Fruit fly (Drosophila melanogaster) whole organism, pupa: ENCODE results near the gene CG13102.

Source experiments
- CG10348 ChIP-seq: fragments of 200-800 bp; sonication (Bioruptor generic); IDR thresholded peaks from 2 replicates; pipeline ENCODE4 v1.3.6; 2022; ENCODE audit warnings: missing biosample characterization, missing genetic modification characterization
- CG12605 ChIP-seq: fragments of 200-800 bp; sonication (Bioruptor generic); IDR thresholded peaks from 2 replicates; pipeline ENCODE4 v1.3.6; 2022; ENCODE audit warnings: missing biosample characterization, missing genetic modification characterization
- CG13204 ChIP-seq: fragments of 200-800 bp; sonication (Bioruptor generic); optimal IDR thresholded peaks from 2 replicates; lab custom pipeline; 2018; ENCODE audit warnings: missing biosample characterization, mild to moderate bottlenecking, missing genetic modification characterization, moderate library complexity
- CG14655 ChIP-seq: fragments of 200-800 bp; sonication (Bioruptor generic); optimal IDR thresholded peaks from 3 replicates; lab custom pipeline; 2017; ENCODE audit warnings: mild to moderate bottlenecking, missing biosample characterization, missing genetic modification reagents, missing genetic modification characterization
- CG15710 ChIP-seq: fragments of 200-800 bp; sonication (Bioruptor generic); optimal IDR thresholded peaks from 2 replicates; lab custom pipeline; 2018; ENCODE audit warnings: missing biosample characterization, mild to moderate bottlenecking, missing genetic modification characterization, moderate library complexity
- CG17806 ChIP-seq: fragments of 200-800 bp; sonication (Bioruptor generic); optimal IDR thresholded peaks from 2 replicates; lab custom pipeline; 2018; ENCODE audit warnings: missing biosample characterization, mild to moderate bottlenecking, missing genetic modification characterization, moderate library complexity
- CG32121 ChIP-seq: fragments of 200-800 bp; sonication (Bioruptor generic); IDR thresholded peaks from 2 replicates; pipeline ENCODE4 v1.3.6; 2022; ENCODE audit warnings: missing biosample characterization, missing genetic modification characterization
- CG34367 ChIP-seq: fragments of 200-800 bp; sonication (Bioruptor generic); optimal IDR thresholded peaks from 2 replicates; lab custom pipeline; 2018; ENCODE audit warnings: missing biosample characterization, mild to moderate bottlenecking, missing genetic modification characterization
- CG4496 ChIP-seq: fragments of 200-800 bp; sonication (Bioruptor generic); IDR thresholded peaks from 3 replicates; pipeline ENCODE4 v1.3.6; 2022; ENCODE audit warnings: missing biosample characterization, missing genetic modification characterization
- CG8159 ChIP-seq: fragments of 200-800 bp; sonication (Bioruptor generic); optimal IDR thresholded peaks from 3 replicates; lab custom pipeline; 2018; ENCODE audit warnings: missing biosample characterization, mild to moderate bottlenecking, missing genetic modification characterization, moderate library complexity
- CG8301 ChIP-seq: fragments of 200-800 bp; sonication (Bioruptor generic); optimal IDR thresholded peaks from 2 replicates; lab custom pipeline; 2018; ENCODE audit warnings: missing biosample characterization, mild to moderate bottlenecking, missing genetic modification characterization
- CG9948 ChIP-seq: fragments of 200-800 bp; sonication (Bioruptor generic); optimal IDR thresholded peaks from 2 replicates; lab custom pipeline; 2018; ENCODE audit warnings: missing biosample characterization, mild to moderate bottlenecking, missing genetic modification characterization, moderate library complexity
- D1 ChIP-seq: fragments of 200-800 bp; sonication (Bioruptor generic); optimal IDR thresholded peaks from 2 replicates; lab custom pipeline; 2018; ENCODE audit warnings: missing biosample characterization, mild to moderate bottlenecking, missing genetic modification characterization, moderate library complexity
- EcR ChIP-seq: fragments of 200-800 bp; sonication (Bioruptor generic); optimal IDR thresholded peaks from 3 replicates; lab custom pipeline; 2019; ENCODE audit warnings: missing biosample characterization, missing genetic modification characterization, mild to moderate bottlenecking, moderate library complexity, missing genetic modification reagents
- Ets98B ChIP-seq: fragments of 200-800 bp; sonication (Bioruptor generic); IDR thresholded peaks from 2 replicates; pipeline ENCODE4 v1.3.6; 2022; ENCODE audit warnings: missing biosample characterization, missing genetic modification characterization
- Pif1A ChIP-seq: fragments of 200-800 bp; sonication (Bioruptor generic); optimal IDR thresholded peaks from 3 replicates; lab custom pipeline; 2016; ENCODE audit warnings: missing biosample characterization, missing genetic modification characterization
- Pif1B ChIP-seq: fragments of 200-800 bp; sonication (Bioruptor generic); optimal IDR thresholded peaks from 3 replicates; lab custom pipeline; 2016; ENCODE audit warnings: missing biosample characterization, missing genetic modification characterization
- Snoo ChIP-seq: fragments of 200-800 bp; sonication (Bioruptor generic); optimal IDR thresholded peaks from 3 replicates; lab custom pipeline; 2017; ENCODE audit warnings: missing biosample characterization, mild to moderate bottlenecking, missing genetic modification characterization, inconsistent platforms
- fd96Ca ChIP-seq: fragments of 200-800 bp; sonication (Bioruptor generic); IDR thresholded peaks from 3 replicates; pipeline ENCODE4 v1.3.6; 2022; ENCODE audit warnings: missing biosample characterization, missing genetic modification characterization
- gl ChIP-seq: fragments of 200-800 bp; sonication (Bioruptor generic); optimal IDR thresholded peaks from 2 replicates; lab custom pipeline; 2018; ENCODE audit warnings: missing biosample characterization, mild to moderate bottlenecking, missing genetic modification characterization
- rn ChIP-seq: fragments of 200-800 bp; sonication (Bioruptor generic); IDR thresholded peaks from 2 replicates; pipeline ENCODE4 v1.3.6; 2022; ENCODE audit warnings: missing biosample characterization, missing genetic modification characterization

CG13102 gene

dm6 chr2L:8989037-8989591 is 22.9 kb upstream of the CG13102 start, which contains the start of gene rost:
TSS of gene rost (minus strand) at chr2L:8989539.
- TF ChIP-seq EcR (GFP tag; lab: Kevin White, UChicago) (peak; percentile 72), CG34367 (tag; lab: Kevin White, UChicago) (peak; percentile 9), CG14655 (no peak), Ets98B (GFP tag; lab: Robert Waterston, UW) (no peak), Pif1B (GFP tag; lab: Kevin White, UChicago) (peak; percentile 65), gl (no peak), CG15710 (tag; lab: Kevin White, UChicago) (peak; percentile 26), CG17806 (tag; lab: Kevin White, UChicago) (no peak), CG13204 (peak; percentile 55), CG4496 (GFP tag; lab: Robert Waterston, UW) (peak; percentile 38; the same call in 1 of the 3 replicates), Pif1A (peak; percentile 7), CG8159 (tag; lab: Kevin White, UChicago) (peak; percentile 34)

dm6 chr2L:8991583-8991982 is 20.4 kb upstream of the CG13102 start, which contains the start of gene CG9555:
TSS of gene CG9555 (plus strand) at chr2L:8991735.
- TF ChIP-seq CG14655, result no peak
- TF ChIP-seq rn (GFP tag; lab: Robert Waterston, UW), result no peak
- no peak for TF ChIP-seq CG32121 (GFP tag; lab: Robert Waterston, UW)
- TF ChIP-seq CG8301 (tag; lab: Kevin White, UChicago), result no peak
- no peak for TF ChIP-seq Snoo (tag; lab: Kevin White, UChicago)
- TF ChIP-seq D1, result no peak
- no peak for TF ChIP-seq CG8159 (tag; lab: Kevin White, UChicago)
- no peak for TF ChIP-seq EcR (GFP tag; lab: Kevin White, UChicago)
- no peak for TF ChIP-seq CG15710 (tag; lab: Kevin White, UChicago)
- TF ChIP-seq Pif1A, result no peak
- no peak for TF ChIP-seq CG17806 (tag; lab: Kevin White, UChicago)
- TF ChIP-seq Pif1B (GFP tag; lab: Kevin White, UChicago), result no peak
- TF ChIP-seq CG13204, result no peak
- TF ChIP-seq CG12605 (GFP tag; lab: Robert Waterston, UW), result no peak
- TF ChIP-seq gl, result no peak

- TF ChIP-seq CG9948 (no peak), CG8159 (tag; lab: Kevin White, UChicago) (no peak), Ets98B (GFP tag; lab: Robert Waterston, UW) (no peak), Snoo (tag; lab: Kevin White, UChicago) (no peak), fd96Ca (GFP tag; lab: Robert Waterston, UW) (no peak), gl (no peak), Pif1B (GFP tag; lab: Kevin White, UChicago) (no peak)
Observed at dm6 chr2L:8993650-8994441, 18.1 kb upstream of the CG13102 start, which contains the start of gene CG17906. TSS of gene CG17906 (plus strand) at chr2L:8994391.

DNA sequence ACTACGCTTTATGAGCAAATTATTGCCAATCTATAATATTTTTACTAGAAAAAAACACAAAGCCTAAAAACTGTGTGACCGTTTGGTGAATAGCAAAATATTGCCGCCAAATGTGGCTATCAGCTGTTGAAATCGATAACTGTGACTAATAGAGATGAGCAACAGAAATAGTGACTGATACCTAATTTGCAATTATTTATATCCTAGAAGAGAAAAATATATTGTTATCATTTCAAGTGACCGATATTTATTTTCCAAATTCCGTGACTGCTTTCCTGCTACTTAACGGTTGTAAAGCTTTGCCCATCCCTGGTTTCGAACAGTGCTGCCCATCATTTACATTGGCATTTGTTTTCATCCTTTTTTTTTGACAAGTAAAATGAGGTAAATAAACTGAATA is 14.7 kb upstream of the CG13102 start, which contains the start of the genes alien and CG18661:
Gene alien (minus strand): TSS at position 95 of the 400 bp plus-strand sequence.
Gene CG18661 (plus strand): TSS at position 321 of the 400 bp plus-strand sequence.
- TF ChIP-seq Snoo (tag; lab: Kevin White, UChicago) (peak; percentile 96), rn (GFP tag; lab: Robert Waterston, UW) (peak; percentile 92), gl (peak; percentile 31), CG4496 (GFP tag; lab: Robert Waterston, UW) (peak; percentile 94), CG8159 (tag; lab: Kevin White, UChicago) (peak; percentile 73), CG12605 (GFP tag; lab: Robert Waterston, UW) (peak; percentile 74), CG32121 (GFP tag; lab: Robert Waterston, UW) (peak; percentile 88), CG14655 (peak; percentile 77), CG34367 (tag; lab: Kevin White, UChicago) (peak; percentile 50), CG10348 (GFP tag; lab: Robert Waterston, UW) (peak; percentile 92), EcR (GFP tag; lab: Kevin White, UChicago) (no peak), fd96Ca (GFP tag; lab: Robert Waterston, UW) (peak; percentile 95), CG17806 (tag; lab: Kevin White, UChicago) (peak; percentile 50), CG15710 (tag; lab: Kevin White, UChicago) (peak; percentile 71), D1 (no peak), CG8301 (tag; lab: Kevin White, UChicago) (peak; percentile 60), CG9948 (peak; percentile 53), Pif1A (peak; percentile 95), Ets98B (GFP tag; lab: Robert Waterston, UW) (peak; percentile 93), Pif1B (GFP tag; lab: Kevin White, UChicago) (no peak), CG13204 (no peak)

- TF ChIP-seq CG8301 (tag; lab: Kevin White, UChicago), result no peak
- no peak for TF ChIP-seq CG8159 (tag; lab: Kevin White, UChicago)
- TF ChIP-seq CG12605 (GFP tag; lab: Robert Waterston, UW), result no peak
- no peak for TF ChIP-seq gl
- no peak for TF ChIP-seq CG4496 (GFP tag; lab: Robert Waterston, UW)
- TF ChIP-seq rn (GFP tag; lab: Robert Waterston, UW), result no peak
- TF ChIP-seq CG9948, result no peak
- TF ChIP-seq Pif1A, result no peak
- TF ChIP-seq Pif1B (GFP tag; lab: Kevin White, UChicago), result no peak
- TF ChIP-seq CG34367 (tag; lab: Kevin White, UChicago), result no peak
- no peak for TF ChIP-seq CG32121 (GFP tag; lab: Robert Waterston, UW)
Observed at dm6 chr2L:8998237-8998636, 13.8 kb upstream of the CG13102 start, which contains the start of gene Try29F. TSS of gene Try29F (plus strand) at chr2L:8998537.
